Fruit fly (Drosophila melanogaster): ENCODE results near the gene nAChRbeta3.
A peak's percentile ranks its signal among the peaks of the same experiment; 100 is the strongest.

nAChRbeta3 gene

DNA sequence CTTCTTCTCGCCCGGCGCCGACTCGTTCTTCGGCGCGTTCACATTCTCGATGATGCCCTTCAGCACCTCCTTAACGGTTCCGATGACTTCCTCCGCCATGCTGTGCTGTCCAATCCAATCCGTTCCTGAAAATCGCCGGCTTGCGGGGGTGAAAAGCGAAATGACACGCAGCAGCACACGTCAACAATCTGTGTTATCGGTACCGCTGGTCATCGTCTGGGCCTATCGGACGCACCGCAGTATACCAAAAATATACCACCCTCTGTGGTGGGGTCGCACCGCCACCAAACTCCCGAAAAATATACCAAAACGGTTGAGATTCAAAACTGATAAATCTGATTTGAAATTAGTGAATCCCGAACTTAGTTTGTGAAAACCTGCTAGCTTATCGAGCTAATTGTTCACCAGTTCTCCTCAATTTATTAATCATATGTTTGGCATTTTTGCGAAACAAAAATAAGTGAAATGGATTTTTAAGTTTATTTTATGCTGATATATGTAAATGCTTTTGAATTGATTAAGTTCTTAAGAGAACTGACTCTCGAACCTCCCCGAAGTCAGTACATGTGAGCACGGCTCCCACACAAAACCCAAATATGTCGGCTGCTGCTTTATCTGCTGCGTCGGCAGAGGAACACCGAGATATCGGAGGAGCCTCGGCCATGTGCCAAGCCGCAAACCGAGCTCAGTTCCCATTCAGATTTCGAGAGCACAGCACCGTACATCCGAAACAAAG is at the start of gene nAChRbeta3, which contains the start of gene Spp (continued):
- TF ChIP-seq CG6654 (GFP tag; optimal IDR thresholded peaks at IDR 0.05): no peak
- peak; percentile 77 for TF ChIP-seq Dref (GFP tag; IDR thresholded peaks at IDR 0.05)
- no peak for TF ChIP-seq Mad (GFP tag; optimal IDR thresholded peaks at IDR 0.05)
- TF ChIP-seq stwl (tag; optimal IDR thresholded peaks at IDR 0.05): peak; percentile 29
- TF ChIP-seq dmrt11E (tag; optimal IDR thresholded peaks at IDR 0.05): no peak
- peak; percentile 72 for TF ChIP-seq CG14710 (tag; optimal IDR thresholded peaks at IDR 0.05)
- no peak for TF ChIP-seq dysf (GFP tag; IDR thresholded peaks at IDR 0.05)
- peak; percentile 79 for TF ChIP-seq gfzf (GFP tag; optimal IDR thresholded peaks at IDR 0.05)
- 0 out of 3 replicates have a peak, but pooled peaks have one; percentile 6 for TF ChIP-seq CG6791 (GFP tag; IDR thresholded peaks at IDR 0.05; ENCODE audit: partially characterized antibody)
- peak; percentile 62 for TF ChIP-seq MBD-R2 (GFP tag; IDR thresholded peaks at IDR 0.05)
- peak; percentile 72 for TF ChIP-seq Dll (GFP tag; IDR thresholded peaks at IDR 0.05; ENCODE audit: partially characterized antibody)
- TF ChIP-seq CG17829 (tag; optimal IDR thresholded peaks at IDR 0.05): peak; percentile 2
- TF ChIP-seq CG18011 (GFP tag; optimal IDR thresholded peaks at IDR 0.05): no peak
- peak; percentile 74 for TF ChIP-seq CG1603 (tag; optimal IDR thresholded peaks at IDR 0.05)
- TF ChIP-seq BEAF-32 (GFP tag; optimal IDR thresholded peaks at IDR 0.05): peak; percentile 65
- no peak for TF ChIP-seq mirr (GFP tag; optimal IDR thresholded peaks at IDR 0.05)
- peak; percentile 62 for TF ChIP-seq YL-1 (GFP tag; optimal IDR thresholded peaks at IDR 0.05)
- TF ChIP-seq Lpt (GFP tag; optimal IDR thresholded peaks at IDR 0.05): no peak
- peak; percentile 4 for TF ChIP-seq fu2 (GFP tag; optimal IDR thresholded peaks at IDR 0.05)
- peak; percentile 63 for TF ChIP-seq Dp (GFP tag; optimal IDR thresholded peaks at IDR 0.05)
- peak in 1 of 3 experiments; percentile 3 for TF ChIP-seq Stat92E (GFP tag; optimal IDR thresholded peaks at IDR 0.05)
- TF ChIP-seq inv (GFP tag; IDR thresholded peaks at IDR 0.05; ENCODE audit: partially characterized antibody): peak; percentile 22; the same call in 1 of the 2 replicates
- TF ChIP-seq Ets97D (GFP tag; optimal IDR thresholded peaks at IDR 0.05): peak; percentile 42
- peak; percentile 81 for TF ChIP-seq Xbp1 (GFP tag; optimal IDR thresholded peaks at IDR 0.05)
- TF ChIP-seq MESR4 (GFP tag; optimal IDR thresholded peaks at IDR 0.05): peak; percentile 89
- TF ChIP-seq CG34422 (GFP tag; IDR thresholded peaks at IDR 0.05): peak; percentile 73; the same call in 1 of the 3 replicates
- 0 out of 2 replicates have a peak, but pooled peaks have one; percentile 12 for TF ChIP-seq vvl (GFP tag; IDR thresholded peaks at IDR 0.05)
- 0 out of 3 replicates have a peak, but pooled peaks have one; percentile 7 for TF ChIP-seq CG11456 (GFP tag; IDR thresholded peaks at IDR 0.05)
- peak; percentile 17; the same call in 1 of the 2 replicates for TF ChIP-seq CG17328 (GFP tag; IDR thresholded peaks at IDR 0.05)
- TF ChIP-seq sens (GFP tag): peak; percentile 87
- peak; percentile 44 for TF ChIP-seq HmgZ (tag; optimal IDR thresholded peaks at IDR 0.05)
- TF ChIP-seq CG13287 (GFP tag; IDR thresholded peaks at IDR 0.05; ENCODE audit: partially characterized antibody): peak; percentile 80
- TF ChIP-seq sr (GFP tag; IDR thresholded peaks at IDR 0.05): no peak
- TF ChIP-seq CG10543 (GFP tag; optimal IDR thresholded peaks at IDR 0.05): no peak
- peak; percentile 49; the same call in 1 of the 2 replicates for TF ChIP-seq ato (GFP tag; IDR thresholded peaks at IDR 0.05; ENCODE audit: partially characterized antibody)
- TF ChIP-seq dan (GFP tag; IDR thresholded peaks at IDR 0.05): no peak
- 0 out of 3 replicates have a peak, but pooled peaks have one; percentile 13 for TF ChIP-seq hb (GFP tag; IDR thresholded peaks at IDR 0.05; ENCODE audit: partially characterized antibody)
- peak; percentile 68 for TF ChIP-seq bbx (GFP tag; IDR thresholded peaks at IDR 0.05; ENCODE audit: partially characterized antibody)
- peak; percentile 98 for TF ChIP-seq Myb (GFP tag; optimal IDR thresholded peaks at IDR 0.05)
- TF ChIP-seq row (GFP tag; IDR thresholded peaks at IDR 0.05): peak; percentile 13; the same call in 1 of the 3 replicates
- peak; percentile 61 for TF ChIP-seq unc-4 (GFP tag; IDR thresholded peaks at IDR 0.05; ENCODE audit: partially characterized antibody)
- TF ChIP-seq CG11695 (GFP tag; IDR thresholded peaks at IDR 0.05): no peak

All from whole organism, embryonic.